Worm (Caenorhabditis elegans): ENCODE results near the gene sox-2.

sox-2 gene

ce11 chrX:7463637-7464036 is at the start of gene sox-2:
TSS of gene sox-2 (minus strand) at chrX:7463736.
- TF ChIP-seq W03F9.2 (tag; optimal IDR thresholded peaks at IDR 0.05) (no peak), dao-5 (tag; optimal IDR thresholded peaks at IDR 0.05) (no peak), him-1 (tag; optimal IDR thresholded peaks at IDR 0.05) (no peak)

ce11 chrX:7512714-7513113 is 49.2 kb upstream of the sox-2 start:
- no peak for TF ChIP-seq W03F9.2 (tag; optimal IDR thresholded peaks at IDR 0.05)
- TF ChIP-seq dao-5 (tag; optimal IDR thresholded peaks at IDR 0.05) = no peak
- no peak for TF ChIP-seq him-1 (tag; optimal IDR thresholded peaks at IDR 0.05)

DNA sequence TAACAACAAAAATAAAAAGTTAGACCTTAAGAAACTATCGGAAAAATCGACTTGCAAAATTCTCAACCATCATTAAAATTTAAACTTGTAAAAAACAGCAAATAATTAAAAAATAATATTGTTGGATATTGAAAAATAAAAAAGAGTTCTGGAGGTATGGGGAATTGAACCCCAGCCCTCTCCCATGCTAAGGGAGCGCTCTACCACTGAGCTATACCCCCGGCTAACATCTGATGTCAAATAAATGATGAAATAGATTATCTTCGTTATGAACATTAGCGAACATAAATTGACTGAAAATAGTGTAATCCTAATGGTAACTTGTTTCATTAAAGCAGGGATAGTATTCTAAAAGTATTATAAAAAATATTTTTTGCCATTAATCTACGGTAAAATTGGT is 43.6 kb upstream of the sox-2 start:
- TF ChIP-seq him-1 (tag; optimal IDR thresholded peaks at IDR 0.05) (no peak), dao-5 (tag; optimal IDR thresholded peaks at IDR 0.05) (no peak), W03F9.2 (tag; optimal IDR thresholded peaks at IDR 0.05) (no peak)

DNA sequence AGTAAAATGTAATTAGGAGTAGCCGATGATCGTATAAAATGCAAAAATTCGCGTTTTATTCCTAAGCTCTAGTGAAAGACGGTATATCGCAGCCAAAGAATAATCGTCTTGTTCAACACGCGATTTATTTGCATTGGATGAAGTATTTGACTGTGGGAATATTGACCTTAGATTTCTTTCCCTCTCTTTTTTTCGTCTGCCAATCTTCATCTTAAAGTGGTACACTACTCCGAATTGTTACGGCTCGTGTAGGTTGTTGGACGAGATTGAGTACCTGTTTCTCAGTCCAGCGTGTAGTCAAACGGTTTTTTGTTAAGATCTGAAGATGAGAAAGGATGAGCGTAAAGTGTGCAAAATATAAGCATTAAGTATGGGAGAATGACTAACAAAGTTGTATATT is 43.0 kb upstream of the sox-2 start, which contains the start of gene lgc-11:
Gene lgc-11 (minus strand): TSS at position 101 of the 400 bp plus-strand sequence.
- TF ChIP-seq W03F9.2 (tag; optimal IDR thresholded peaks at IDR 0.05) (no peak), dao-5 (tag; optimal IDR thresholded peaks at IDR 0.05) (no peak), him-1 (tag; optimal IDR thresholded peaks at IDR 0.05) (no peak)

DNA sequence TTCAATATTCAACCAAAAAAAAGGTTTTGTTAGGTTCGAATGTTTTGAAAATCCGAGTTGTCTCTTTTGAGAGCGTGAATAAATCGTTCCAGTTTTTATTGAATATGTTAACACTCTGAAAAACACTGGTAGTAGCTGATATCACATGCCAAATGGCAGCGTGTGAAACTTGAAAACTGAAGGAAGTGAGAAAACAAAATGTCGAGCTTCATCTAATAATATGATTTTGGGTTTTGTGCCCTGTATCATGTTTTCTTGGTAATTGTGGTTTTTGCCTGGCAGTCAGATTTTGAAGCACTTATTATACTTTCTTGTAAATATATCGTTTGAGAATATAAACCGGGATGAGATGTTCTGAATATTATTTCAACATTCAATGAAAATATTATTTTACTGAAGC is 39.3 kb upstream of the sox-2 start, which contains the start of gene F48E3.6:
Gene F48E3.6 (minus strand): TSS at position 101 of the 400 bp plus-strand sequence.
- no peak for TF ChIP-seq him-1 (tag; optimal IDR thresholded peaks at IDR 0.05)
- TF ChIP-seq W03F9.2 (tag; optimal IDR thresholded peaks at IDR 0.05) = no peak
- no peak for TF ChIP-seq dao-5 (tag; optimal IDR thresholded peaks at IDR 0.05)

ce11 chrX:7500970-7501369 is 37.4 kb upstream of the sox-2 start, which contains the start of gene uggt-1:
TSS of gene uggt-1 (minus strand) at chrX:7500982.
- TF ChIP-seq him-1 (tag; optimal IDR thresholded peaks at IDR 0.05) = peak; percentile 90
- no peak for TF ChIP-seq dao-5 (tag; optimal IDR thresholded peaks at IDR 0.05)

ce11 chrX:7495491-7495890 is 32.0 kb upstream of the sox-2 start, which contains the start of gene try-14:
TSS of gene try-14 (minus strand) at chrX:7495591.
- TF ChIP-seq him-1 (tag; optimal IDR thresholded peaks at IDR 0.05) (no peak), W03F9.2 (tag; optimal IDR thresholded peaks at IDR 0.05) (no peak), dao-5 (tag; optimal IDR thresholded peaks at IDR 0.05) (no peak)

ce11 chrX:7493020-7493419 is 29.5 kb upstream of the sox-2 start, which contains the start of gene F48E3.2:
TSS of gene F48E3.2 (minus strand) at chrX:7493120.
- TF ChIP-seq him-1 (tag; optimal IDR thresholded peaks at IDR 0.05) (no peak), dao-5 (tag; optimal IDR thresholded peaks at IDR 0.05) (no peak), W03F9.2 (tag; optimal IDR thresholded peaks at IDR 0.05) (no peak)

- TF ChIP-seq W03F9.2 (tag; optimal IDR thresholded peaks at IDR 0.05) = no peak
- TF ChIP-seq dao-5 (tag; optimal IDR thresholded peaks at IDR 0.05) = no peak
- TF ChIP-seq him-1 (tag; optimal IDR thresholded peaks at IDR 0.05) = no peak
Measured at ce11 chrX:7491521-7491920, 28.0 kb upstream of the sox-2 start.

ce11 chrX:7485748-7486147 is 22.2 kb upstream of the sox-2 start, which contains the start of gene gly-12:
TSS of gene gly-12 (plus strand) at chrX:7485864.
- TF ChIP-seq W03F9.2 (tag; optimal IDR thresholded peaks at IDR 0.05) (no peak), dao-5 (tag; optimal IDR thresholded peaks at IDR 0.05) (no peak), him-1 (tag; optimal IDR thresholded peaks at IDR 0.05) (no peak)

DNA sequence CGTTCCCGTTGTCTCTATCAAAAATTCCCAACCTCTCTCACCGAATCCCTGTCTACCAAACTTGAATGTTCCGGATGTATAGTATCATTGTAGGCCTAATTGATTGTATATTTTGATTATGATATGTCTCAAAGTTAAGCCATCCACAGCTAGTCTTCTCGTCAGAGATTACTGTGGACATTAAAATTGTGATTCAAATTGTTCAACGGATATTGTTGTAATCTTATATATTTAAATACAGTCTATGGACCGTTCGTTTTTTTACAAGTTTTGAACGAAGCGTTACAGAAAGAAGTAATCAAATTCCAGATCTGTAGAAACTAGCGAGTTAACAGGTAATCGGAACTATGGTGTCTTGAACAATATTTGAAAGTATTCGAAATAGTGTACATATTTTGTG is 17.2 kb upstream of the sox-2 start, which contains the start of gene F48E3.9:
Gene F48E3.9 (plus strand): TSS at position 301 of the 400 bp plus-strand sequence.
- TF ChIP-seq dao-5 (tag; optimal IDR thresholded peaks at IDR 0.05) (no peak), W03F9.2 (tag; optimal IDR thresholded peaks at IDR 0.05) (no peak), him-1 (tag; optimal IDR thresholded peaks at IDR 0.05) (no peak)

- no peak for TF ChIP-seq W03F9.2 (tag; optimal IDR thresholded peaks at IDR 0.05)
- no peak for TF ChIP-seq dao-5 (tag; optimal IDR thresholded peaks at IDR 0.05)
- no peak for TF ChIP-seq him-1 (tag; optimal IDR thresholded peaks at IDR 0.05)
Measured at ce11 chrX:7478948-7479347, 15.4 kb upstream of the sox-2 start, which contains the start of gene mek-1. TSS of gene mek-1 (plus strand) at chrX:7479248.

- TF ChIP-seq dao-5 (tag; optimal IDR thresholded peaks at IDR 0.05) = no peak
- TF ChIP-seq him-1 (tag; optimal IDR thresholded peaks at IDR 0.05) = no peak
- no peak for TF ChIP-seq W03F9.2 (tag; optimal IDR thresholded peaks at IDR 0.05)
Measured at ce11 chrX:7478476-7478875, 14.9 kb upstream of the sox-2 start.

ce11 chrX:7474968-7475433 is 11.5 kb upstream of the sox-2 start, which contains the start of gene coh-1:
TSS of gene coh-1 (minus strand) at chrX:7475018.
- TF ChIP-seq dao-5 (tag; optimal IDR thresholded peaks at IDR 0.05) (no peak), W03F9.2 (tag; optimal IDR thresholded peaks at IDR 0.05) (no peak), him-1 (tag; optimal IDR thresholded peaks at IDR 0.05) (no peak)

- TF ChIP-seq him-1 (tag; optimal IDR thresholded peaks at IDR 0.05) (no peak), W03F9.2 (tag; optimal IDR thresholded peaks at IDR 0.05) (no peak), dao-5 (tag; optimal IDR thresholded peaks at IDR 0.05) (no peak)
Measured at ce11 chrX:7469907-7470306, 6.4 kb upstream of the sox-2 start.
